Worm (Caenorhabditis elegans) whole organism, early embryonic: ENCODE results near the gene znf-593.

Experiments
- B0310.2 ChIP-seq: sonication (generic microtip); optimal IDR thresholded peaks from 2 replicates; lab custom pipeline; 2016; ENCODE audit warnings: mild to moderate bottlenecking, missing genetic modification characterization, missing compliant biosample characterization
- aly-1 ChIP-seq: sonication (generic microtip); optimal IDR thresholded peaks from 2 replicates; lab custom pipeline; 2016; ENCODE audit warnings: missing genetic modification characterization, missing compliant biosample characterization

DNA sequence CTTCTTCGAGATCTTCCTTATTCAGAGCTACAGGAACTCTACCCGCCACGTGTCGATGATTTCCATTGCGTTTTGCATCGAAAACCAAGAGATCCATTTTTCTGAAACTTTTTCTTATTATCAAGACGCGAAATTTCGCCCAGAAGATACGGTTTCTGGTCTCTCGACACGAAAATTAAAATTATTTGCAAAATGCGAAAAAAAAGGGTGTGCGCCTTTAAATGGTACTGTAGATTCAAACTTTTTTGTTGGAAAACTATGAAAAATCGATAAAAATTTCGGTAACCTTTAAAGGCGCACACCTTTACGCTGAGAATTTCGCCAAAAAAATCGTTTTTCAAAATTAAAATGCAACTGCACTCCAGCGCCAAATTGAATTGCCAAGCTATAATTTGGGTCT is 20.4 kb downstream of the znf-593 start, which contains the start of gene tsen-2:
- no peak for TF ChIP-seq aly-1 (tag; lab: Kevin White, UChicago)
- no peak for TF ChIP-seq B0310.2
